Worm (Caenorhabditis elegans) whole organism, early embryonic: Measurements from ENCODE around the gene nspg-6.

ENCODE experiments used
- B0310.2 ChIP-seq: sonication (generic microtip); optimal IDR thresholded peaks from 2 replicates; lab custom pipeline; 2016; ENCODE audit warnings: mild to moderate bottlenecking, missing genetic modification characterization, missing compliant biosample characterization
- F13C5.2 ChIP-seq: sonication (generic microtip); optimal IDR thresholded peaks from 2 replicates; lab custom pipeline; 2017; ENCODE audit warnings: mild to moderate bottlenecking, missing genetic modification characterization, inconsistent platforms, missing compliant biosample characterization
- aly-1 ChIP-seq: sonication (generic microtip); optimal IDR thresholded peaks from 2 replicates; lab custom pipeline; 2016; ENCODE audit warnings: missing genetic modification characterization, missing compliant biosample characterization
- ama-1 ChIP-seq: fragments of 150-350 bp; optimal IDR thresholded peaks from 2 replicates; lab custom pipeline; 2014
- ceh-13 ChIP-seq: fragments of 200-800 bp; sonication (Bioruptor generic); optimal IDR thresholded peaks from 2 replicates; lab custom pipeline; 2018; ENCODE audit warnings: mild to moderate bottlenecking, missing genetic modification characterization, missing compliant biosample characterization
- ceh-36 ChIP-seq: sonication (generic microtip); optimal IDR thresholded peaks from 2 replicates; lab custom pipeline; 2016; ENCODE audit warnings: missing genetic modification characterization, inconsistent platforms, missing compliant biosample characterization
- ets-7 ChIP-seq: sonication (generic microtip); optimal IDR thresholded peaks from 2 replicates; lab custom pipeline; 2016; ENCODE audit warnings: missing genotype, missing genetic modification characterization, missing compliant biosample characterization
- flt-1 ChIP-seq: fragments of 200-800 bp; sonication (Bioruptor generic); IDR thresholded peaks from 2 replicates; pipeline ENCODE4 v1.3.6; 2022; ENCODE audit warnings: missing genetic modification characterization, missing compliant biosample characterization
- hmbx-1 ChIP-seq: sonication (generic microtip); optimal IDR thresholded peaks from 2 replicates; lab custom pipeline; 2016; ENCODE audit warnings: mild to moderate bottlenecking, missing genetic modification characterization, missing compliant biosample characterization
- hmg-4 ChIP-seq: fragments of 200-800 bp; sonication (Bioruptor generic); optimal IDR thresholded peaks from 2 replicates; lab custom pipeline; 2018; ENCODE audit warnings: mild to moderate bottlenecking, missing genetic modification characterization, missing compliant biosample characterization
- hnd-1 ChIP-seq: sonication (generic microtip); optimal IDR thresholded peaks from 2 replicates; lab custom pipeline; 2016; ENCODE audit warnings: missing genetic modification characterization, missing compliant biosample characterization
- pes-1 ChIP-seq: fragments of 200-800 bp; sonication (Bioruptor generic); IDR thresholded peaks from 2 replicates; pipeline ENCODE4 v1.3.6; 2022; ENCODE audit warnings: missing genetic modification reagents, missing genetic modification characterization, missing compliant biosample characterization
- scrt-1 ChIP-seq: fragments of 200-800 bp; sonication (Bioruptor generic); IDR thresholded peaks from 2 replicates; pipeline ENCODE4 v1.3.6; 2022; ENCODE audit warnings: missing genetic modification characterization, missing compliant biosample characterization
- sea-1 ChIP-seq: fragments of 200-800 bp; sonication (Bioruptor generic); conservative IDR thresholded peaks from 2 replicates; pipeline ENCODE4 v1.3.6; 2022; ENCODE audit warnings: missing genetic modification characterization, missing compliant biosample characterization
- tbx-11 ChIP-seq: fragments of 200-800 bp; sonication (Bioruptor generic); IDR thresholded peaks from 2 replicates; pipeline ENCODE4 v1.3.6; 2022; ENCODE audit warnings: missing genetic modification characterization, missing compliant biosample characterization
- tbx-37 ChIP-seq: fragments of 200-800 bp; sonication (Bioruptor generic); conservative IDR thresholded peaks from 2 replicates; pipeline ENCODE4 v1.3.6; 2022; ENCODE audit warnings: missing genetic modification reagents, missing genetic modification characterization, missing compliant biosample characterization
- tra-4 ChIP-seq: sonication (generic microtip); optimal IDR thresholded peaks from 2 replicates; lab custom pipeline; 2017; ENCODE audit warnings: missing genetic modification characterization, missing compliant biosample characterization

nspg-6 gene

ce11 chrIII:7301668-7302067, 13.1 kb downstream of the nspg-6 start:
- TF ChIP-seq ama-1 (lab: Kevin White, UChicago) (no peak), pes-1 (no peak), hmbx-1 (tag; lab: Kevin White, UChicago) (no peak), hmg-4 (GFP tag; lab: Kevin White, UChicago) (no peak)

- TF ChIP-seq tbx-37 (no peak), B0310.2 (no peak), ceh-36 (tag; lab: Kevin White, UChicago) (no peak), tra-4 (tag; lab: Kevin White, UChicago) (no peak), sea-1 (GFP tag; lab: Robert Waterston, UW) (no peak), ama-1 (lab: Kevin White, UChicago) (no peak), hmg-4 (GFP tag; lab: Kevin White, UChicago) (no peak)
Observed at ce11 chrIII:7300763-7301162, 14.0 kb downstream of the nspg-6 start.

- TF ChIP-seq hnd-1 (tag; lab: Kevin White, UChicago) (no peak), tra-4 (tag; lab: Kevin White, UChicago) (no peak), F13C5.2 (tag; lab: Kevin White, UChicago) (no peak), tbx-37 (no peak), ceh-13 (GFP tag; lab: Kevin White, UChicago) (no peak), hmg-4 (GFP tag; lab: Kevin White, UChicago) (no peak), scrt-1 (GFP tag; lab: Robert Waterston, UW) (no peak), aly-1 (tag; lab: Kevin White, UChicago) (no peak), sea-1 (GFP tag; lab: Robert Waterston, UW) (no peak), hmbx-1 (tag; lab: Kevin White, UChicago) (no peak), tbx-11 (no peak), flt-1 (GFP tag; lab: Robert Waterston, UW) (no peak), B0310.2 (no peak)
Observed at ce11 chrIII:7300169-7300568, 14.6 kb downstream of the nspg-6 start.

DNA sequence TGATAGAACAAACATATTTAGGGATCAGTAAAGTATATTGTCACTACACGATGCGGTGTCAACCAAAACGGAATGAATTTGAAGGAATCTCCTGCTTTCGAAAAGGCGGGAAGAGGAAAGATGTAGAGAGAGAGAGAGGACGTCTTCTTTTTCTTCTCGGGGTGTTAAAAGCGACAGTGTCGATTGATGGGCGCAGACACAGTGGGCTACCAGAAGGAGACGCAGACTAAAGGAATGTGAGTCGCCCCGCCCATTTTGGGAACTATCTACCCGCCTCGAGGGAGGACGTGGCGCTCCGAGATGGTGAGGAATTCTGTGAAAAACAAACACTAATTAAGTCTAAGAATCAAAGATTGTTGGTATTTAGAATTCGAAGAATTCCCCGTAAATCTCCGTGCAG, 15.3 kb downstream of the nspg-6 start, which contains the start of the genes B0361.14 and B0361.9:
TSS of gene B0361.14 (minus strand) at position 66 of the 400 bp plus-strand sequence.
TSS of gene B0361.9 (minus strand) at position 166 of the 400 bp plus-strand sequence.
- TF ChIP-seq hmg-4 (GFP tag; lab: Kevin White, UChicago), result no peak

ce11 chrIII:7298045-7298444, 16.7 kb downstream of the nspg-6 start:
- no peak for TF ChIP-seq hnd-1 (tag; lab: Kevin White, UChicago)
- TF ChIP-seq ama-1 (lab: Kevin White, UChicago), result no peak
- TF ChIP-seq ceh-36 (tag; lab: Kevin White, UChicago), result no peak
- TF ChIP-seq aly-1 (tag; lab: Kevin White, UChicago), result no peak
- no peak for TF ChIP-seq hmg-4 (GFP tag; lab: Kevin White, UChicago)
- no peak for TF ChIP-seq pes-1
- no peak for TF ChIP-seq flt-1 (GFP tag; lab: Robert Waterston, UW)
- TF ChIP-seq sea-1 (GFP tag; lab: Robert Waterston, UW), result no peak
- no peak for TF ChIP-seq ets-7
- TF ChIP-seq ceh-13 (GFP tag; lab: Kevin White, UChicago), result no peak
- no peak for TF ChIP-seq F13C5.2 (tag; lab: Kevin White, UChicago)
- no peak for TF ChIP-seq tra-4 (tag; lab: Kevin White, UChicago)
- TF ChIP-seq tbx-11, result no peak
- no peak for TF ChIP-seq scrt-1 (GFP tag; lab: Robert Waterston, UW)
- TF ChIP-seq hmbx-1 (tag; lab: Kevin White, UChicago), result no peak
- TF ChIP-seq B0310.2, result no peak
- TF ChIP-seq tbx-37, result no peak

DNA sequence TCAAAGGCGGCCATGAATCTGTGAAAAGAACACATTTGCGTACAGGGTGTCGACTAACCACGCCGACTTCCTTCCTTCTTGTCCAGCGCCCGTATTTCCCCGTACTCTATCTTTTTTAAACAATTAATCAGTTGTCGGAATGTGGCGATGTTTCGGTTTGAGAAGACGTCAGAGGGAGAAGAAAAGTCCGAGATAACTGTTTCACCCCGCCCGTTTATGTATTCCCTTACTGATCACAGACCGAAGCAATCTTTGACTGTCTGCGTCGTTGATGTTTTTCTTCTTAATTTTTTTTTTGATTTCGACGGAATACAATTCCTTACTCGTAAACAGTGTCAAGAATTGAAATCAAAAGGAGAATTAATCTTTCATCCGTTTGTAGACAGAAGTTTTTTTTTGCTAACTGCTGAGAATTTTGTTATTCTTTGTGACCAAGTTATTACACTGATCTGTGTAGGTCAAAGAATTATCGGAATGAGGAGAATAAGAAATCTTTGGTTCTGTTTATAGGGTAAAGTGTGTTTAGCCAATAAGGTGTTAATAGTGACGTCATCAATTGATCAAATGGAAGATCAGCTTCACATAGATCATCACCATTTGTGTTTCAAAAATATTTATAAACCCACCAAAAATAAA, 17.6 kb downstream of the nspg-6 start:
- no peak for TF ChIP-seq ceh-36 (tag; lab: Kevin White, UChicago)
- no peak for TF ChIP-seq scrt-1 (GFP tag; lab: Robert Waterston, UW)
- TF ChIP-seq flt-1 (GFP tag; lab: Robert Waterston, UW), result no peak
- TF ChIP-seq aly-1 (tag; lab: Kevin White, UChicago), result no peak
- TF ChIP-seq hnd-1 (tag; lab: Kevin White, UChicago), result no peak
- no peak for TF ChIP-seq hmg-4 (GFP tag; lab: Kevin White, UChicago)
- no peak for TF ChIP-seq ama-1 (lab: Kevin White, UChicago)
- no peak for TF ChIP-seq pes-1
- TF ChIP-seq tbx-11, result no peak
- no peak for TF ChIP-seq tra-4 (tag; lab: Kevin White, UChicago)

- TF ChIP-seq ama-1 (lab: Kevin White, UChicago) (no peak), flt-1 (GFP tag; lab: Robert Waterston, UW) (no peak), B0310.2 (no peak), F13C5.2 (tag; lab: Kevin White, UChicago) (no peak), tra-4 (tag; lab: Kevin White, UChicago) (no peak), ceh-13 (GFP tag; lab: Kevin White, UChicago) (no peak), tbx-37 (no peak), sea-1 (GFP tag; lab: Robert Waterston, UW) (no peak), scrt-1 (GFP tag; lab: Robert Waterston, UW) (no peak), ceh-36 (tag; lab: Kevin White, UChicago) (no peak), hnd-1 (tag; lab: Kevin White, UChicago) (no peak), tbx-11 (no peak), aly-1 (tag; lab: Kevin White, UChicago) (no peak), hmbx-1 (tag; lab: Kevin White, UChicago) (no peak), pes-1 (no peak), ets-7 (no peak), hmg-4 (GFP tag; lab: Kevin White, UChicago) (no peak)
Observed at ce11 chrIII:7296092-7296668, 18.6 kb downstream of the nspg-6 start.
